Fruit fly (Drosophila melanogaster) whole organism, wandering third instar larva: ENCODE data around the gene Vps60.

Source experiments
- Hr78 ChIP-seq: fragments of >200 bp; optimal IDR thresholded peaks from 2 replicates; lab custom pipeline; 2017; ENCODE audit warnings: missing biosample characterization, missing genetic modification characterization
- pan ChIP-seq: fragments of >200 bp; optimal IDR thresholded peaks from 2 replicates; lab custom pipeline; 2017
- psq ChIP-seq: fragments of 200-800 bp; sonication (Bioruptor generic); optimal IDR thresholded peaks from 3 replicates; lab custom pipeline; 2017; ENCODE audit warnings: missing biosample characterization, mild to moderate bottlenecking, missing genetic modification characterization, moderate library complexity

dm6 chr3L:17576093-17576885, 45.1 kb downstream of the Vps60 start:
- TF ChIP-seq psq (GFP tag; lab: Kevin White, UChicago) (peak; percentile 72), pan (no peak), Hr78 (GFP tag; lab: Kevin White, UChicago) (no peak)
